Worm (Caenorhabditis elegans) whole organism, L3 larva: ENCODE measurements around the gene ZK512.4.

Experiments used
- R02D3.7 ChIP-seq: fragments of 150-350 bp; optimal IDR thresholded peaks from 2 replicates; lab custom pipeline; 2014; ENCODE audit warnings: missing biosample characterization, missing genetic modification characterization
- fkh-10 ChIP-seq: sonication (generic microtip); optimal IDR thresholded peaks from 2 replicates; lab custom pipeline; 2017; ENCODE audit warnings: missing biosample characterization, missing genetic modification reagents, missing genetic modification characterization
- jun-1 ChIP-seq: fragments of 150-350 bp; optimal IDR thresholded peaks from 2 replicates; lab custom pipeline; 2014; ENCODE audit warnings: missing biosample characterization, missing genetic modification reagents, missing genetic modification characterization
- nhr-12 ChIP-seq: fragments of 150-350 bp; optimal IDR thresholded peaks from 2 replicates; lab custom pipeline; 2014; ENCODE audit warnings: missing biosample characterization, missing genetic modification characterization
- nhr-77 ChIP-seq: fragments of 150-350 bp; optimal IDR thresholded peaks from 2 replicates; lab custom pipeline; 2014; ENCODE audit warnings: missing biosample characterization, missing genetic modification characterization
- zag-1 ChIP-seq: fragments of 150-350 bp; optimal IDR thresholded peaks from 2 replicates; lab custom pipeline; 2014; ENCODE audit warnings: missing biosample characterization, missing genetic modification characterization

DNA sequence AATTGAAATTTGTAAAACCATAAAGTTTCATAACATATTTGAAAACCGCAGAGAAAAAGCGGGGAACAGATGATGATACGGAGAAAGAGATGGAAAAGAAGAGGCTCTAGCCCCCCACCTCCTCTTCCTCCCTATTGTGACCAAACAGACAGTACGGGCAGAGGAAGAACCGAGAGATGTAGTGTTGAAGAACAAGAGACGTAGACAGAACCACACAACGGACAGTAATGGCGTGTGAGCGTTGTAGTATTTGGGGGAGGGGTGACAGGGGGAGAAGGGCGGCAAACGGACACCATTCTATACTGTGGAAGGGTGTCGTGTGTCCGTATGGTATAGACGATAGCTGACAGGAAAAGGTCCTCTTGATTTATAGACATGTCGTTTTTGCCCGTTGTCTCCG lies 30.9 kb downstream of the ZK512.4 start:
- TF ChIP-seq jun-1 (tag; lab: Kevin White, UChicago) (no peak), nhr-12 (tag; lab: Kevin White, UChicago) (no peak), fkh-10 (GFP tag; lab: Kevin White, UChicago) (no peak), R02D3.7 (tag; lab: Kevin White, UChicago) (no peak), zag-1 (tag; lab: Kevin White, UChicago) (no peak), nhr-77 (tag; lab: Kevin White, UChicago) (no peak)
